Fruit fly (Drosophila melanogaster): ENCODE results near the gene CG15219.
A peak's percentile ranks its signal among the peaks of the same experiment; 100 is the strongest.

Gene CG15219

dm6 chr2L:22129581-22130300 is 24.4 kb upstream of the CG15219 start, which contains the start of gene CycK (continued):
- TF ChIP-seq Sox102F (GFP tag; optimal IDR thresholded peaks at IDR 0.05) (no peak), CG11902 (GFP tag; optimal IDR thresholded peaks at IDR 0.05) (no peak), Eip93F (GFP tag; optimal IDR thresholded peaks at IDR 0.05) (no peak), CG34406 (GFP tag; optimal IDR thresholded peaks at IDR 0.05) (no peak), Sox14 (GFP tag; optimal IDR thresholded peaks at IDR 0.05) (peak; percentile 56), Ets21C (GFP tag; optimal IDR thresholded peaks at IDR 0.05) (peak; percentile 37), esn (GFP tag; optimal IDR thresholded peaks at IDR 0.05) (no peak), ss (GFP tag; optimal IDR thresholded peaks at IDR 0.05) (peak in 1 of 2 experiments; percentile 10)

- TF ChIP-seq Sox14 (GFP tag; optimal IDR thresholded peaks at IDR 0.05), result peak; percentile 16
- no peak for TF ChIP-seq Hr38 (GFP tag; optimal IDR thresholded peaks at IDR 0.05)
- no peak for TF ChIP-seq CG16779 (tag; optimal IDR thresholded peaks at IDR 0.05)
- TF ChIP-seq CG4318 (GFP tag; optimal IDR thresholded peaks at IDR 0.05), result no peak
- no peak for TF ChIP-seq CG6276 (GFP tag; optimal IDR thresholded peaks at IDR 0.05)
- TF ChIP-seq salr (GFP tag; optimal IDR thresholded peaks at IDR 0.05), result no peak
- peak; percentile 10 for TF ChIP-seq topi (GFP tag; optimal IDR thresholded peaks at IDR 0.05)
- no peak for TF ChIP-seq fd85E (GFP tag; optimal IDR thresholded peaks at IDR 0.05)
- peak; percentile 34 for TF ChIP-seq CG31627 (GFP tag; optimal IDR thresholded peaks at IDR 0.05)
- no peak for TF ChIP-seq CG8319 (GFP tag; optimal IDR thresholded peaks at IDR 0.05)
- no peak for TF ChIP-seq CG6808 (GFP tag; optimal IDR thresholded peaks at IDR 0.05)
- peak; percentile 62 for TF ChIP-seq Eip78C (GFP tag)
- TF ChIP-seq Ets96B (tag; optimal IDR thresholded peaks at IDR 0.05), result no peak
- no peak for TF ChIP-seq CG7368 (GFP tag; optimal IDR thresholded peaks at IDR 0.05)
- TF ChIP-seq CG11902 (GFP tag; optimal IDR thresholded peaks at IDR 0.05), result peak; percentile 0
- TF ChIP-seq Gug (GFP tag; IDR thresholded peaks at IDR 0.05), result no peak
- no peak for TF ChIP-seq Sox15 (GFP tag; optimal IDR thresholded peaks at IDR 0.05)
- no peak for TF ChIP-seq ss (GFP tag; optimal IDR thresholded peaks at IDR 0.05)
- no peak for TF ChIP-seq eg (GFP tag; IDR thresholded peaks at IDR 0.05)
- TF ChIP-seq Lpt (GFP tag; optimal IDR thresholded peaks at IDR 0.05), result no peak
- TF ChIP-seq CG11762 (GFP tag; optimal IDR thresholded peaks at IDR 0.05; ENCODE audit: insufficient read depth), result no peak
- TF ChIP-seq cyc (GFP tag; optimal IDR thresholded peaks at IDR 0.05), result peak; percentile 23
- TF ChIP-seq svp (GFP tag), result peak; percentile 84
- no peak for TF ChIP-seq CG6163 (GFP tag; IDR thresholded peaks at IDR 0.05)
- no peak for TF ChIP-seq Eip75B (GFP tag; optimal IDR thresholded peaks at IDR 0.05)
- no peak for TF ChIP-seq CG3919 (GFP tag; optimal IDR thresholded peaks at IDR 0.05)
- TF ChIP-seq CG6854 (GFP tag; optimal IDR thresholded peaks at IDR 0.05), result peak; percentile 37
- no peak for TF ChIP-seq achi (GFP tag; optimal IDR thresholded peaks at IDR 0.05)
- TF ChIP-seq pdm3 (GFP tag; optimal IDR thresholded peaks at IDR 0.05), result peak; percentile 7
- no peak for TF ChIP-seq CG8632 (GFP tag; optimal IDR thresholded peaks at IDR 0.05)
- no peak for TF ChIP-seq acj6 (GFP tag; optimal IDR thresholded peaks at IDR 0.05)
- TF ChIP-seq Sox102F (GFP tag; optimal IDR thresholded peaks at IDR 0.05), result no peak
- no peak for TF ChIP-seq dac (GFP tag; optimal IDR thresholded peaks at IDR 0.05)
- peak; percentile 35 for TF ChIP-seq Hr39 (GFP tag; optimal IDR thresholded peaks at IDR 0.05)
- peak; percentile 6 for TF ChIP-seq Ets21C (GFP tag; optimal IDR thresholded peaks at IDR 0.05)
- TF ChIP-seq OdsH (GFP tag; optimal IDR thresholded peaks at IDR 0.05), result peak; percentile 17
- no peak for TF ChIP-seq spab (GFP tag; optimal IDR thresholded peaks at IDR 0.05)
- TF ChIP-seq lz (GFP tag; optimal IDR thresholded peaks at IDR 0.05), result peak; percentile 34
- no peak; the same call in 2 of the 3 replicates for TF ChIP-seq CG8119 (GFP tag; IDR thresholded peaks at IDR 0.05)
- TF ChIP-seq Met (GFP tag; optimal IDR thresholded peaks at IDR 0.05), result no peak
- TF ChIP-seq fd59A (GFP tag; optimal IDR thresholded peaks at IDR 0.05), result no peak
- TF ChIP-seq Smox (GFP tag; optimal IDR thresholded peaks at IDR 0.05), result no peak
- TF ChIP-seq CG34406 (GFP tag; optimal IDR thresholded peaks at IDR 0.05), result peak; percentile 1
- no peak for TF ChIP-seq CG11294 (GFP tag; IDR thresholded peaks at IDR 0.05)
- TF ChIP-seq dsx (GFP tag; optimal IDR thresholded peaks at IDR 0.05; ENCODE audit: poor library complexity, severe bottlenecking), result no peak
- TF ChIP-seq CG10669 (GFP tag; optimal IDR thresholded peaks at IDR 0.05), result no peak
Observed at dm6 chr2L:22121651-22122165, 16.4 kb upstream of the CG15219 start.

Data from whole organism, prepupa.